Worm (Caenorhabditis elegans) whole organism, L4/young adult: ENCODE measurements around the gene C25G6.1.

Experiments used
- dao-5 ChIP-seq: sonication (generic microtip); optimal IDR thresholded peaks from 2 replicates; lab custom pipeline; 2016; ENCODE audit warnings: missing genotype, missing genetic modification characterization, moderate library complexity, missing compliant biosample characterization
- him-1 ChIP-seq: sonication (generic microtip); optimal IDR thresholded peaks from 2 replicates; lab custom pipeline; 2016; ENCODE audit warnings: missing genotype, missing genetic modification reagents, missing genetic modification characterization, missing compliant biosample characterization

DNA sequence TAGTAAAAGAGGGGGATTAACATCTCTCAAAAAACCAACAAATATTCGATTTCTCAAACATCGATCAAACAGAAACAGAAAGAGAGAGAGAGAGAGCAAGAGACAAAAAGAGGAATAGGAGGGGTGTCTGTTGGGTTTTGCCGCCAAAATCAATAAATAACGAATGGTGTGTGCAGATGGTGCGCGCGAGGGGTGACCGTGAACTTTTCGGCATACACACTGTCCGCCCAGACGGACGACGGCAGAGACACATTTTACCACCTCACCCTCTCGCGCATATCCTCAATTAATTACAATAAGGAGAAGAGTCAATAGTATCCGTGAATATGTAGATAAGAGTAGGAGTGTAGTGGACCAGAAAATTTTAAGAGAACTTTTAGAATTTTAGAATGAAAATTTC is 48.3 kb upstream of the C25G6.1 start:
- TF ChIP-seq dao-5 (tag; lab: Kevin White, UChicago) = no peak
- TF ChIP-seq him-1 (tag; lab: Kevin White, UChicago) = no peak
